Fruit fly (Drosophila melanogaster) whole organism, prepupa: ENCODE measurements around the gene Grp170.

Source experiments
- CG10631 ChIP-seq: fragments of 200-800 bp; sonication (Bioruptor generic); optimal IDR thresholded peaks from 2 replicates; lab custom pipeline; 2016; ENCODE audit warnings: missing biosample characterization, missing genetic modification characterization
- CG16779 ChIP-seq: fragments of 200-800 bp; sonication (Bioruptor generic); optimal IDR thresholded peaks from 3 replicates; lab custom pipeline; 2017; ENCODE audit warnings: missing biosample characterization, mild to moderate bottlenecking, missing genetic modification characterization
- CG7368 ChIP-seq: fragments of 200-800 bp; sonication (Bioruptor generic); optimal IDR thresholded peaks from 3 replicates; lab custom pipeline; 2016; ENCODE audit warnings: missing biosample characterization, missing genetic modification characterization
- Eip78C ChIP-seq: fragments of 200-800 bp; sonication (Bioruptor generic); peaks from one replicate; lab custom pipeline; 2016; ENCODE audit warnings: missing biosample characterization, missing genetic modification characterization
- Hr39 ChIP-seq: fragments of 200-800 bp; sonication (Bioruptor generic); optimal IDR thresholded peaks from 2 replicates; lab custom pipeline; 2016; ENCODE audit warnings: missing biosample characterization, missing genetic modification characterization
- Lpt ChIP-seq: fragments of 200-800 bp; sonication (Bioruptor generic); optimal IDR thresholded peaks from 3 replicates; lab custom pipeline; 2016; ENCODE audit warnings: missing biosample characterization, missing genetic modification characterization
- Sox102F ChIP-seq: fragments of 200-800 bp; sonication (Bioruptor generic); optimal IDR thresholded peaks from 2 replicates; lab custom pipeline; 2016; ENCODE audit warnings: missing biosample characterization, mild to moderate bottlenecking, missing genetic modification characterization
- Sox15 ChIP-seq: fragments of 200-800 bp; sonication (Bioruptor generic); optimal IDR thresholded peaks from 3 replicates; lab custom pipeline; 2016; ENCODE audit warnings: missing biosample characterization, missing genetic modification characterization
- acj6 ChIP-seq: fragments of 200-800 bp; sonication (Bioruptor generic); optimal IDR thresholded peaks from 3 replicates; lab custom pipeline; 2016; ENCODE audit warnings: missing biosample characterization, missing genetic modification characterization
- eg ChIP-seq: fragments of 200-800 bp; sonication (Bioruptor generic); IDR thresholded peaks from 3 replicates; pipeline ENCODE4 v1.3.6; 2022; ENCODE audit warnings: missing biosample characterization, missing genetic modification characterization
- net ChIP-seq: fragments of 200-800 bp; sonication (Bioruptor generic); optimal IDR thresholded peaks from 3 replicates; lab custom pipeline; 2016; ENCODE audit warnings: missing biosample characterization, missing genetic modification characterization
- spab ChIP-seq: fragments of 200-800 bp; sonication (Bioruptor generic); optimal IDR thresholded peaks from 2 replicates; lab custom pipeline; 2017; ENCODE audit warnings: missing biosample characterization, mild to moderate bottlenecking, missing genetic modification characterization, missing genetic modification reagents
- ss ChIP-seq, 2 experiments: fragments of 200-800 bp; sonication (Bioruptor generic); optimal IDR thresholded peaks; 2 replicates in 1 of 2; 3 replicates in 1 of 2; lab custom pipeline; 2017 to 2018; ENCODE audit warnings: mild to moderate bottlenecking in 2 of 2, missing biosample characterization in 2 of 2, missing genetic modification characterization in 2 of 2, moderate library complexity in 1 of 2
- vri ChIP-seq: fragments of 200-800 bp; sonication (Bioruptor generic); optimal IDR thresholded peaks from 3 replicates; lab custom pipeline; 2016; ENCODE audit warnings: missing biosample characterization, mild to moderate bottlenecking, missing genetic modification characterization

- peak; percentile 91 for TF ChIP-seq CG10631 (GFP tag; lab: Kevin White, UChicago)
- peak; percentile 89 for TF ChIP-seq Sox15 (GFP tag; lab: Kevin White, UChicago)
- peak; percentile 93 for TF ChIP-seq spab (GFP tag; lab: Kevin White, UChicago)
- peak; percentile 96 for TF ChIP-seq Sox102F (GFP tag; lab: Kevin White, UChicago)
- TF ChIP-seq Eip78C (GFP tag; lab: Kevin White, UChicago) = peak; percentile 99
- TF ChIP-seq net (GFP tag; lab: Kevin White, UChicago) = peak; percentile 91
- peak; percentile 94 for TF ChIP-seq Lpt
- TF ChIP-seq acj6 (GFP tag; lab: Kevin White, UChicago) = peak; percentile 93
- peak; percentile 92 for TF ChIP-seq CG16779 (tag; lab: Kevin White, UChicago)
- TF ChIP-seq eg = peak; percentile 92
- TF ChIP-seq ss (GFP tag; optimal IDR thresholded peaks at IDR 0.05; lab: Kevin White, UChicago) = peak; percentile 95 to 97
- peak; percentile 94 for TF ChIP-seq Hr39
- peak; percentile 86 for TF ChIP-seq CG7368 (GFP tag; lab: Kevin White, UChicago)
- TF ChIP-seq vri = peak; percentile 93
Measured at dm6 chrX:2293294-2293988, 18.6 kb upstream of the Grp170 start, which contains the start of gene CG2865.
